Worm (Caenorhabditis elegans) whole organism, mixed stage, embryonic: Measurements from ENCODE around the gene ZC518.8.
A peak's percentile ranks its signal among the peaks of the same experiment; 100 is the strongest.

Experiments
- ces-1 ChIP-seq: fragments of 150-350 bp; optimal IDR thresholded peaks from 2 replicates; lab custom pipeline; 2014; ENCODE audit warnings: missing biosample characterization, missing genetic modification reagents, missing genetic modification characterization
- cnd-1 ChIP-seq: fragments of 200-800 bp; sonication (Bioruptor generic); optimal IDR thresholded peaks from 2 replicates; lab custom pipeline; 2018; ENCODE audit warnings: mild to moderate bottlenecking, missing genetic modification characterization, missing compliant biosample characterization
- elt-1 ChIP-seq: sonication (generic microtip); optimal IDR thresholded peaks from 2 replicates; lab custom pipeline; 2017; ENCODE audit warnings: missing genetic modification characterization, mild to moderate bottlenecking, missing compliant biosample characterization, antibody characterized with exemption, moderate library complexity, borderline replicate concordance; ENCODE audit not compliant: insufficient read depth
- elt-3 ChIP-seq: fragments of 150-350 bp; optimal IDR thresholded peaks from 2 replicates; lab custom pipeline; 2014; ENCODE audit warnings: missing biosample characterization, missing genetic modification characterization
- lin-13 ChIP-seq: fragments of 150-350 bp; optimal IDR thresholded peaks from 2 replicates; lab custom pipeline; 2014; ENCODE audit warnings: missing biosample characterization, missing genetic modification characterization
- mab-5 ChIP-seq: fragments of 150-350 bp; optimal IDR thresholded peaks from 2 replicates; lab custom pipeline; 2014; ENCODE audit warnings: missing biosample characterization, missing genetic modification characterization
- mep-1 ChIP-seq: fragments of 150-350 bp; optimal IDR thresholded peaks from 2 replicates; lab custom pipeline; 2017; ENCODE audit warnings: missing biosample characterization, missing genetic modification reagents, missing genetic modification characterization, inconsistent platforms
- nhr-12 ChIP-seq: fragments of 150-350 bp; optimal IDR thresholded peaks from 2 replicates; lab custom pipeline; 2014; ENCODE audit warnings: missing biosample characterization, missing genetic modification characterization
- nhr-237 ChIP-seq: fragments of 150-350 bp; optimal IDR thresholded peaks from 2 replicates; lab custom pipeline; 2014; ENCODE audit warnings: missing biosample characterization, missing genetic modification characterization
- snpc-4 ChIP-seq: fragments of 150-350 bp; optimal IDR thresholded peaks from 2 replicates; lab custom pipeline; 2014; ENCODE audit warnings: missing biosample characterization, missing genetic modification characterization
- unc-120 ChIP-seq: sonication (generic microtip); optimal IDR thresholded peaks from 2 replicates; lab custom pipeline; 2017; ENCODE audit warnings: missing genetic modification characterization, missing compliant biosample characterization; ENCODE audit not compliant: poor library complexity, severe bottlenecking
- unc-62 ChIP-seq: fragments of 150-350 bp; optimal IDR thresholded peaks from 2 replicates; lab custom pipeline; 2014; ENCODE audit warnings: missing biosample characterization, missing genetic modification reagents, missing genetic modification characterization
- ztf-11 ChIP-seq: fragments of 150-350 bp; optimal IDR thresholded peaks from 2 replicates; lab custom pipeline; 2014; ENCODE audit warnings: missing biosample characterization, missing genetic modification characterization

DNA sequence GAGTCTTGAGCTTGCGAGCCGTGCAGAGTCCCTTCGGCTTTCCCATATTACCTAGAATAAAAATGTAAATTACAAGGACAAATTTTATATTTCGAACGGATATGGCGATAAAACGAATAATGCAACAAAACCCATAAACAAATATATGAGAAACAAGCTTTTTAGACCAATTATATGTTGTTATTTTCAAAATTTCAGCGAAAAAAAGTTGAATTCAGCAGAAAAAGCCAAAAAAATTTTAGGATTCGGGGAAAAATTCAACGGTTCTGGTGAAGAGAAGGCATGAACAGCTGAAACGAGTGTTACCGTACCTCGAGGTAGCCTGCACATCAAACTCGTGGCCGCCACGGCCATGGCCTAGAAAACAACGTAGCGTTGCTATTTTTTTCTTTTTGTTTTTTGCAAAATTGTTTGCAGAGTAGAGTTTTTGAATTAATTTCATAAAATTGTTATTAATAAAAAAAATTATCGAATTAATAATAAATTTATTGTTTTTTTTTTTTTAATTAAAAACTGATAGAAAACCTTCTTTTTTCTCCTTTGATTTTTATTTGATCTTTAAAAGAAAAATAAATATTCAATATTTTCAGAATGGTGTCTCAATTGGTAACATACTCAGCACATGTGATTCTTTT is 29.4 kb upstream of the ZC518.8 start, which contains the start of the genes rps-23 and dpm-3:
- TF ChIP-seq snpc-4 (no peak), elt-3 (tag; lab: Kevin White, UChicago) (no peak), unc-62 (GFP tag; lab: Kevin White, UChicago) (peak; percentile 49), ces-1 (GFP tag; lab: Kevin White, UChicago) (no peak), mab-5 (tag; lab: Kevin White, UChicago) (peak; percentile 45), ztf-11 (tag; lab: Kevin White, UChicago) (no peak), unc-120 (tag; lab: Kevin White, UChicago) (peak; percentile 43), mep-1 (peak; percentile 80), nhr-12 (no peak), cnd-1 (peak; percentile 49), nhr-237 (peak; percentile 83), lin-13 (tag; lab: Kevin White, UChicago) (peak; percentile 83), elt-1 (tag; lab: Kevin White, UChicago) (no peak)
